Fruit fly (Drosophila melanogaster): Measurements from ENCODE around the gene CG13058.

CG13058 gene

DNA sequence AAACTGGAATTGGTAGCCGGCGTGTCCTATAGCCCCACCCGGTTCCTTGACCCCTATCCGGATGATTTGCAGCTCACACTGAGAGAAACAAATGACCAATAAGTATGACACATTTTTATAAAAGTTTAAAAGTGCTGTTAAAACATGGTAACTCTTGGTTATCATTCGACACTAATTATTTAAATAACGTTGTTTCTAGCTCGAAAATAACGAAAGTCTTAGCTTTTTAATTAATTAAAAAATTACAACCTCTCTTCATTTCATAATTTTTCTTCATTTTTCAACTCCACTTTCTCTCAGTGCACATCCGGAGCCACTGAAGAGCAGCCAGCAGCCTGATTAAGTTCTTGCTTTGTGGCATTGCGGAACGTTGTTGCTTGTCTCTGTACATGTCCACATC, 35.5 kb downstream of the CG13058 start:
- no peak for TF ChIP-seq Hr96 (GFP tag; optimal IDR thresholded peaks at IDR 0.05)
- no peak for TF ChIP-seq CG12768 (GFP tag; optimal IDR thresholded peaks at IDR 0.05)
- TF ChIP-seq CG14711 (tag; optimal IDR thresholded peaks at IDR 0.05): no peak
- no peak for TF ChIP-seq tj (GFP tag; optimal IDR thresholded peaks at IDR 0.05)
- no peak for TF ChIP-seq CG7045 (GFP tag; optimal IDR thresholded peaks at IDR 0.05)
- no peak for TF ChIP-seq cic (GFP tag; optimal IDR thresholded peaks at IDR 0.05)
- TF ChIP-seq CG33017 (tag; optimal IDR thresholded peaks at IDR 0.05): no peak
- TF ChIP-seq CG7101 (tag; optimal IDR thresholded peaks at IDR 0.05): no peak
- no peak for TF ChIP-seq Clk (GFP tag; optimal IDR thresholded peaks at IDR 0.05)
- no peak for TF ChIP-seq Crg-1 (GFP tag; optimal IDR thresholded peaks at IDR 0.05)
- no peak for TF ChIP-seq kay (GFP tag; ENCODE audit: borderline replicate concordance)
- TF ChIP-seq CG11617 (GFP tag; optimal IDR thresholded peaks at IDR 0.05): no peak

DNA sequence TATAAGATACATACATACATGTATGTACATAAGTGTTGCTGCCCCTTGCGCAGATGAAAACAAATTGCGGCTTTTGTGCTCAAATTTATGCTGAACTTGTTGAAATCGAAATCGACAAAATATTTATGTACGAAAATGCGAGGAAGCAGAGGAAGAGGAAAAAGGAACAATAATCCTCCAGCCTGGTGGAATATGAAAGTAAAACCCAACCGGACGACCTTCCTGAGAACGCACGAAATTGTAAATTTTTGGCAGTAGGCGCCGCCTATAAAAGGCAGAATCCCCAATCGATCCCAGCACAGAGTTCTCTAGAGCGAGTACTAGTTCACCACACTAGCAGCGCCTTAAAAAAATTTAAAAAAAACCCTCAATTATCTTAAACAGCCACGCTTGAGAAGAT, 36.0 kb downstream of the CG13058 start, which contains the start of gene Cpr72Eb:
TSS of gene Cpr72Eb (plus strand) at position 301 of the 400 bp plus-strand sequence.
- no peak for TF ChIP-seq cic (GFP tag; optimal IDR thresholded peaks at IDR 0.05)
- no peak for TF ChIP-seq kay (GFP tag; ENCODE audit: borderline replicate concordance)
- TF ChIP-seq ovo (GFP tag; optimal IDR thresholded peaks at IDR 0.05): no peak
- no peak for TF ChIP-seq CG11617 (GFP tag; optimal IDR thresholded peaks at IDR 0.05)
- TF ChIP-seq CG14711 (tag; optimal IDR thresholded peaks at IDR 0.05): no peak
- no peak for TF ChIP-seq CG12768 (GFP tag; optimal IDR thresholded peaks at IDR 0.05)
- no peak for TF ChIP-seq toe (GFP tag; optimal IDR thresholded peaks at IDR 0.05)
- no peak for TF ChIP-seq pad (GFP tag; optimal IDR thresholded peaks at IDR 0.05)
- TF ChIP-seq tj (GFP tag; optimal IDR thresholded peaks at IDR 0.05): no peak
- no peak for TF ChIP-seq Clk (GFP tag; optimal IDR thresholded peaks at IDR 0.05)
- no peak for TF ChIP-seq CG33017 (tag; optimal IDR thresholded peaks at IDR 0.05)

DNA sequence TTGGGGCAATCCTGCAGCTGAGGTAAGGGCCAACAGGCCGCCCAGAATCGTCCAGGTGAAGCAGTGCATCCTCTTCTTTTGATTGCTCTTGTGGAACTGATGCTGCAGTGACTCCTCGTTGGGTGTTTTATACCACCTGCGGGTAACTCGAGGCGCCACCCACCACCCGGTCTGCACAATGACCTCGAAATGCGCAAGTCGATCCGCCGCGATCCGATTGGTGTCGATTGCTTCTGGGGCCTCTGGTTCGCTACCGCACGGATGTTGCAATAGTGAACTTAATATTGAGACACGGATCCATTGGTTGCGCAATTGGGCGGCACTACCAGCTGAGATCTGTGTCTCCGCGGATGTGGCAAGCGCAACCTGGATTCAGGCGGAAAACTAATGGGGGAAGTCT, 38.6 kb downstream of the CG13058 start, which contains the start of gene Cpr72Ec:
TSS of gene Cpr72Ec (minus strand) at position 101 of the 400 bp plus-strand sequence.
- TF ChIP-seq Clk (GFP tag; optimal IDR thresholded peaks at IDR 0.05) (no peak), cic (GFP tag; optimal IDR thresholded peaks at IDR 0.05) (no peak), cnc (optimal IDR thresholded peaks at IDR 0.05) (no peak), Hr96 (GFP tag; optimal IDR thresholded peaks at IDR 0.05) (no peak), bab1 (GFP tag; optimal IDR thresholded peaks at IDR 0.05) (no peak), toe (GFP tag; optimal IDR thresholded peaks at IDR 0.05) (no peak)

dm6 chr3L:16368199-16368598, 39.6 kb downstream of the CG13058 start, which contains the start of gene CG4842:
Gene CG4842 (plus strand): TSS chr3L:16368389.
- TF ChIP-seq CG11617 (GFP tag; optimal IDR thresholded peaks at IDR 0.05): no peak
- no peak for TF ChIP-seq Mnt (GFP tag; optimal IDR thresholded peaks at IDR 0.05)
- TF ChIP-seq CG7101 (tag; optimal IDR thresholded peaks at IDR 0.05): no peak
- TF ChIP-seq CG5204 (GFP tag; optimal IDR thresholded peaks at IDR 0.05): no peak
- no peak for TF ChIP-seq Hr96 (GFP tag; optimal IDR thresholded peaks at IDR 0.05)
- TF ChIP-seq ovo (GFP tag; optimal IDR thresholded peaks at IDR 0.05): no peak
- no peak for TF ChIP-seq CG1620 (GFP tag; optimal IDR thresholded peaks at IDR 0.05)
- no peak for TF ChIP-seq tj (GFP tag; optimal IDR thresholded peaks at IDR 0.05)
- TF ChIP-seq CG33017 (tag; optimal IDR thresholded peaks at IDR 0.05): no peak
- TF ChIP-seq Crg-1 (GFP tag; optimal IDR thresholded peaks at IDR 0.05): no peak
- TF ChIP-seq CG12768 (GFP tag; optimal IDR thresholded peaks at IDR 0.05): no peak

- TF ChIP-seq toe (GFP tag; optimal IDR thresholded peaks at IDR 0.05) (no peak), CG11617 (GFP tag; optimal IDR thresholded peaks at IDR 0.05) (no peak), cnc (optimal IDR thresholded peaks at IDR 0.05) (no peak), CG7045 (GFP tag; optimal IDR thresholded peaks at IDR 0.05) (no peak), CG1620 (GFP tag; optimal IDR thresholded peaks at IDR 0.05) (no peak), CG33017 (tag; optimal IDR thresholded peaks at IDR 0.05) (no peak), ovo (GFP tag; optimal IDR thresholded peaks at IDR 0.05) (no peak), bab1 (GFP tag; optimal IDR thresholded peaks at IDR 0.05) (no peak)
These were observed 40.9 kb downstream of the CG13058 start, which contains the start of gene CG18814 for dm6 chr3L:16369526-16369925. Gene CG18814 (plus strand): TSS chr3L:16369826.

DNA sequence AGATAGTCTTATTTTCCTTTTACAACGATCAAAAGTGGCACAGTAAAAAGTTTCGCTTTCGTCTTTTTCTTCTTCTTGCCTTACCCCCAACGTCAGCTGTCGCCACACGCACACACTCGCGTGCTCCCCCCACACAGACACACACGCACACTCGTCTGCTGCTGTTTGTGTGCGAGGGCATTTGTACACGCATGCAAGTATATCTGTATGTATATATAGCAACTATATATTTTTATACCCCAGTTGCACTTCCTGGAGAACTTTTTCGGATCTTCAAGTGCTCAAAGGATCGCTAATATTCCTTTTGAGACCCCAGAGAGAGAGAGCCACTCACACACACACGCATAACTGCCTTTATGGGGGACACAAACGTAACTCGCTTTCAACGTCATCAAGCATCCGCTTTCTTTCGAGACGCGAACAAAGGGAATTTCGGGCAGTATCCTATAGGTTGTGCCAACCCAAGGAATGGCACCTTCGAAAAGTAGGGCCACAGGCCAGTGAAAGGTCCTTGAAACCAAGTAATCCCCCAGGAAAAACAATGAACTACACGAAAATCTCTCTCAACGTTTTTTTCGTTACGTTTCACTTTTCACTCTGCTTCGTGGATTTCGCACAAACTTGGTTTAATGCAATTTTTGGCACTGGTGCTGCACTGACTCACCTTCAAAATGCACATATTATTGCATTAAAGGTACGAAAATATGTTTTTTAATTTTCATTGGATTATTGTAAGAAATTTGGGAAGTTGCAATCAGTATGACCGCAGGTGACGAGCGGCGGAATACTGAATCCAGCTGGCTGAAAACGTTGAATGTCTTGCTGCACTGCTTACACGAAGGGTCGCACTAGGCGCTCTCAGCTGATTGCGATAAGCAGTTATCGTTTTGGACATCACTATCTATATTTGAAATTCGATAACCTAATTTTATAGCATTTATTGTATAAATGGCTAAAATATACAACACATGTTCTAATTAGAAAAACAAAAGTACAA, 49.4 kb downstream of the CG13058 start, which contains the start of gene roq:
TSS of gene roq (minus strand) at position 799 of the 997 bp plus-strand sequence.
- peak; percentile 63 for TF ChIP-seq bab1 (GFP tag; optimal IDR thresholded peaks at IDR 0.05)
- TF ChIP-seq Mnt (GFP tag; optimal IDR thresholded peaks at IDR 0.05): peak; percentile 54
- TF ChIP-seq CG5204 (GFP tag; optimal IDR thresholded peaks at IDR 0.05): no peak
- no peak for TF ChIP-seq toe (GFP tag; optimal IDR thresholded peaks at IDR 0.05)
- TF ChIP-seq kay (GFP tag; ENCODE audit: borderline replicate concordance): peak; percentile 82
- peak; percentile 23 for TF ChIP-seq cic (GFP tag; optimal IDR thresholded peaks at IDR 0.05)
- no peak for TF ChIP-seq cnc (optimal IDR thresholded peaks at IDR 0.05)
- peak; percentile 33 for TF ChIP-seq CG1620 (GFP tag; optimal IDR thresholded peaks at IDR 0.05)
- TF ChIP-seq tj (GFP tag; optimal IDR thresholded peaks at IDR 0.05): peak; percentile 11
- no peak for TF ChIP-seq Clk (GFP tag; optimal IDR thresholded peaks at IDR 0.05)
- TF ChIP-seq CG7101 (tag; optimal IDR thresholded peaks at IDR 0.05): peak; percentile 24
- no peak for TF ChIP-seq CG11617 (GFP tag; optimal IDR thresholded peaks at IDR 0.05)
